Worm (Caenorhabditis elegans) whole organism, early embryonic: ENCODE results near the gene daf-42.

ENCODE experiments used
- B0310.2 ChIP-seq: sonication (generic microtip); optimal IDR thresholded peaks from 2 replicates; lab custom pipeline; 2016; ENCODE audit warnings: mild to moderate bottlenecking, missing genetic modification characterization, missing compliant biosample characterization
- F13C5.2 ChIP-seq: sonication (generic microtip); optimal IDR thresholded peaks from 2 replicates; lab custom pipeline; 2017; ENCODE audit warnings: mild to moderate bottlenecking, missing genetic modification characterization, inconsistent platforms, missing compliant biosample characterization
- aly-1 ChIP-seq: sonication (generic microtip); optimal IDR thresholded peaks from 2 replicates; lab custom pipeline; 2016; ENCODE audit warnings: missing genetic modification characterization, missing compliant biosample characterization
- ama-1 ChIP-seq: fragments of 150-350 bp; optimal IDR thresholded peaks from 2 replicates; lab custom pipeline; 2014
- ceh-13 ChIP-seq: fragments of 200-800 bp; sonication (Bioruptor generic); optimal IDR thresholded peaks from 2 replicates; lab custom pipeline; 2018; ENCODE audit warnings: mild to moderate bottlenecking, missing genetic modification characterization, missing compliant biosample characterization
- ceh-36 ChIP-seq: sonication (generic microtip); optimal IDR thresholded peaks from 2 replicates; lab custom pipeline; 2016; ENCODE audit warnings: missing genetic modification characterization, inconsistent platforms, missing compliant biosample characterization
- ets-7 ChIP-seq: sonication (generic microtip); optimal IDR thresholded peaks from 2 replicates; lab custom pipeline; 2016; ENCODE audit warnings: missing genotype, missing genetic modification characterization, missing compliant biosample characterization
- flt-1 ChIP-seq: fragments of 200-800 bp; sonication (Bioruptor generic); IDR thresholded peaks from 2 replicates; pipeline ENCODE4 v1.3.6; 2022; ENCODE audit warnings: missing genetic modification characterization, missing compliant biosample characterization
- hmbx-1 ChIP-seq: sonication (generic microtip); optimal IDR thresholded peaks from 2 replicates; lab custom pipeline; 2016; ENCODE audit warnings: mild to moderate bottlenecking, missing genetic modification characterization, missing compliant biosample characterization
- hmg-4 ChIP-seq: fragments of 200-800 bp; sonication (Bioruptor generic); optimal IDR thresholded peaks from 2 replicates; lab custom pipeline; 2018; ENCODE audit warnings: mild to moderate bottlenecking, missing genetic modification characterization, missing compliant biosample characterization
- hnd-1 ChIP-seq: sonication (generic microtip); optimal IDR thresholded peaks from 2 replicates; lab custom pipeline; 2016; ENCODE audit warnings: missing genetic modification characterization, missing compliant biosample characterization
- pes-1 ChIP-seq: fragments of 200-800 bp; sonication (Bioruptor generic); IDR thresholded peaks from 2 replicates; pipeline ENCODE4 v1.3.6; 2022; ENCODE audit warnings: missing genetic modification reagents, missing genetic modification characterization, missing compliant biosample characterization
- scrt-1 ChIP-seq: fragments of 200-800 bp; sonication (Bioruptor generic); IDR thresholded peaks from 2 replicates; pipeline ENCODE4 v1.3.6; 2022; ENCODE audit warnings: missing genetic modification characterization, missing compliant biosample characterization
- sea-1 ChIP-seq: fragments of 200-800 bp; sonication (Bioruptor generic); conservative IDR thresholded peaks from 2 replicates; pipeline ENCODE4 v1.3.6; 2022; ENCODE audit warnings: missing genetic modification characterization, missing compliant biosample characterization
- tbx-11 ChIP-seq: fragments of 200-800 bp; sonication (Bioruptor generic); IDR thresholded peaks from 2 replicates; pipeline ENCODE4 v1.3.6; 2022; ENCODE audit warnings: missing genetic modification characterization, missing compliant biosample characterization
- tbx-37 ChIP-seq: fragments of 200-800 bp; sonication (Bioruptor generic); conservative IDR thresholded peaks from 2 replicates; pipeline ENCODE4 v1.3.6; 2022; ENCODE audit warnings: missing genetic modification reagents, missing genetic modification characterization, missing compliant biosample characterization
- tra-4 ChIP-seq: sonication (generic microtip); optimal IDR thresholded peaks from 2 replicates; lab custom pipeline; 2017; ENCODE audit warnings: missing genetic modification characterization, missing compliant biosample characterization

Gene daf-42

ce11 chrIV:7346751-7347150, at the start of gene daf-42:
daf-42 (minus strand) TSS chrIV:7346851.
- TF ChIP-seq tbx-37 (GFP tag; lab: Robert Waterston, UW) (no peak), hmbx-1 (tag; lab: Kevin White, UChicago) (no peak), ceh-13 (GFP tag; lab: Kevin White, UChicago) (no peak), pes-1 (GFP tag; lab: Robert Waterston, UW) (no peak), sea-1 (GFP tag; lab: Robert Waterston, UW) (no peak), tra-4 (tag; lab: Kevin White, UChicago) (no peak), B0310.2 (no peak), ama-1 (lab: Kevin White, UChicago) (no peak), hmg-4 (GFP tag; lab: Kevin White, UChicago) (no peak), ets-7 (no peak), tbx-11 (no peak), scrt-1 (no peak), aly-1 (tag; lab: Kevin White, UChicago) (no peak), ceh-36 (no peak), hnd-1 (no peak), flt-1 (GFP tag; lab: Robert Waterston, UW) (no peak), F13C5.2 (tag; lab: Kevin White, UChicago) (no peak)

ce11 chrIV:7393700-7394099, 47.0 kb upstream of the daf-42 start, which contains the start of gene pitr-1:
pitr-1 (plus strand) TSS chrIV:7394085.
- TF ChIP-seq flt-1 (GFP tag; lab: Robert Waterston, UW) (no peak), ceh-13 (GFP tag; lab: Kevin White, UChicago) (no peak), pes-1 (GFP tag; lab: Robert Waterston, UW) (no peak), hnd-1 (no peak), aly-1 (tag; lab: Kevin White, UChicago) (no peak), ceh-36 (no peak), scrt-1 (no peak)

- TF ChIP-seq ceh-13 (GFP tag; lab: Kevin White, UChicago): no peak
- no peak for TF ChIP-seq tbx-11
- TF ChIP-seq aly-1 (tag; lab: Kevin White, UChicago): no peak
- TF ChIP-seq hmbx-1 (tag; lab: Kevin White, UChicago): no peak
- no peak for TF ChIP-seq hnd-1
- TF ChIP-seq tra-4 (tag; lab: Kevin White, UChicago): no peak
- no peak for TF ChIP-seq B0310.2
- TF ChIP-seq scrt-1: no peak
- no peak for TF ChIP-seq tbx-37 (GFP tag; lab: Robert Waterston, UW)
- no peak for TF ChIP-seq sea-1 (GFP tag; lab: Robert Waterston, UW)
- no peak for TF ChIP-seq ceh-36
- no peak for TF ChIP-seq F13C5.2 (tag; lab: Kevin White, UChicago)
- no peak for TF ChIP-seq ama-1 (lab: Kevin White, UChicago)
Measured at ce11 chrIV:7391534-7392343, 45.1 kb upstream of the daf-42 start.

- TF ChIP-seq tbx-11 (no peak), tbx-37 (GFP tag; lab: Robert Waterston, UW) (no peak), F13C5.2 (tag; lab: Kevin White, UChicago) (no peak), ceh-36 (no peak), hmg-4 (GFP tag; lab: Kevin White, UChicago) (no peak), ceh-13 (GFP tag; lab: Kevin White, UChicago) (no peak), pes-1 (GFP tag; lab: Robert Waterston, UW) (no peak), hmbx-1 (tag; lab: Kevin White, UChicago) (no peak)
Measured at ce11 chrIV:7390126-7390766, 43.6 kb upstream of the daf-42 start.

ce11 chrIV:7389719-7390118, 43.1 kb upstream of the daf-42 start:
- TF ChIP-seq F13C5.2 (tag; lab: Kevin White, UChicago): no peak
- TF ChIP-seq tbx-11: no peak
- no peak for TF ChIP-seq ceh-13 (GFP tag; lab: Kevin White, UChicago)
- no peak for TF ChIP-seq hnd-1
- no peak for TF ChIP-seq hmbx-1 (tag; lab: Kevin White, UChicago)
- no peak for TF ChIP-seq B0310.2
- TF ChIP-seq sea-1 (GFP tag; lab: Robert Waterston, UW): no peak
- TF ChIP-seq ama-1 (lab: Kevin White, UChicago): no peak
- TF ChIP-seq aly-1 (tag; lab: Kevin White, UChicago): no peak
- no peak for TF ChIP-seq ets-7
- TF ChIP-seq tra-4 (tag; lab: Kevin White, UChicago): no peak
- no peak for TF ChIP-seq scrt-1
- TF ChIP-seq pes-1 (GFP tag; lab: Robert Waterston, UW): no peak
- TF ChIP-seq hmg-4 (GFP tag; lab: Kevin White, UChicago): no peak
- TF ChIP-seq ceh-36: no peak
- no peak for TF ChIP-seq flt-1 (GFP tag; lab: Robert Waterston, UW)

ce11 chrIV:7388843-7389242, 42.2 kb upstream of the daf-42 start, which contains the start of gene mob-3:
mob-3 (minus strand) TSS chrIV:7388943.
- TF ChIP-seq aly-1 (tag; lab: Kevin White, UChicago) (no peak), tra-4 (tag; lab: Kevin White, UChicago) (no peak), ceh-36 (no peak)

ce11 chrIV:7386835-7387551, 40.3 kb upstream of the daf-42 start:
- TF ChIP-seq F13C5.2 (tag; lab: Kevin White, UChicago) (peak; percentile 46), tbx-11 (no peak), hmbx-1 (tag; lab: Kevin White, UChicago) (no peak)
